Worm (Caenorhabditis elegans) whole organism, young adult: ENCODE results near the gene sul-3.
A peak's percentile ranks its signal among the peaks of the same experiment; 100 is the strongest.

Experiments
- B0019.2 ChIP-seq: fragments of 200-800 bp; sonication (Bioruptor generic); conservative IDR thresholded peaks from 2 replicates; pipeline ENCODE4 v1.3.6; 2022; ENCODE audit warnings: missing genetic modification reagents, missing genetic modification characterization, missing compliant biosample characterization
- D2030.7 ChIP-seq: fragments of 200-800 bp; sonication (Bioruptor generic); IDR thresholded peaks from 2 replicates; pipeline ENCODE4 v1.3.6; 2022; ENCODE audit warnings: missing genetic modification reagents, missing genetic modification characterization, missing compliant biosample characterization
- F10E7.11 ChIP-seq: sonication (generic microtip); optimal IDR thresholded peaks from 2 replicates; lab custom pipeline; 2017; ENCODE audit warnings: mild to moderate bottlenecking, missing genetic modification characterization, moderate library complexity, missing compliant biosample characterization
- F23B12.7 ChIP-seq: sonication (generic microtip); optimal IDR thresholded peaks from 2 replicates; lab custom pipeline; 2017; ENCODE audit warnings: missing genetic modification characterization, mild to moderate bottlenecking, missing compliant biosample characterization, antibody characterized with exemption, moderate library complexity; ENCODE audit not compliant: insufficient read depth
- F49E8.2 ChIP-seq: sonication (generic microtip); optimal IDR thresholded peaks from 3 replicates; lab custom pipeline; 2017; ENCODE audit warnings: missing genetic modification characterization, mild to moderate bottlenecking, missing compliant biosample characterization, antibody characterized with exemption, moderate library complexity; ENCODE audit not compliant: insufficient read depth
- K12H6.12 ChIP-seq: fragments of 200-800 bp; sonication (Bioruptor generic); optimal IDR thresholded peaks from 2 replicates; lab custom pipeline; 2018; ENCODE audit warnings: mild to moderate bottlenecking, missing genetic modification characterization, missing compliant biosample characterization
- T07F8.4 ChIP-seq: sonication (generic microtip); optimal IDR thresholded peaks from 2 replicates; lab custom pipeline; 2016; ENCODE audit warnings: mild to moderate bottlenecking, missing genetic modification characterization, moderate library complexity, missing compliant biosample characterization
- ZK185.1 ChIP-seq: sonication (generic microtip); optimal IDR thresholded peaks from 2 replicates; lab custom pipeline; 2016; ENCODE audit warnings: mild to moderate bottlenecking, missing genetic modification characterization, missing compliant biosample characterization; ENCODE audit not compliant: poor library complexity, severe bottlenecking
- attf-5 ChIP-seq: fragments of 200-800 bp; sonication (Bioruptor generic); optimal IDR thresholded peaks from 2 replicates; lab custom pipeline; 2018; ENCODE audit warnings: mild to moderate bottlenecking, missing genetic modification characterization, missing compliant biosample characterization
- attf-6 ChIP-seq: fragments of 200-800 bp; sonication (Bioruptor generic); IDR thresholded peaks from 2 replicates; pipeline ENCODE4 v1.3.6; 2022; ENCODE audit warnings: missing genetic modification reagents, missing genetic modification characterization, missing compliant biosample characterization
- ccch-3 ChIP-seq: fragments of 200-800 bp; sonication (Bioruptor generic); optimal IDR thresholded peaks from 2 replicates; lab custom pipeline; 2018; ENCODE audit warnings: mild to moderate bottlenecking, missing genetic modification characterization, missing compliant biosample characterization
- cebp-1 ChIP-seq, 2 experiments: fragments of 200-800 bp in 1 of 2; sonication (Bioruptor generic) in 1 of 2; sonication (generic microtip) in 1 of 2; IDR thresholded peaks in 1 of 2; optimal IDR thresholded peaks in 1 of 2; 2 replicates each; pipeline versions ENCODE4 v1.3.6 to Lab custom; 2017 to 2022; ENCODE audit warnings: missing compliant biosample characterization in 2 of 2, missing genetic modification characterization in 2 of 2, mild to moderate bottlenecking in 1 of 2, missing genetic modification reagents in 1 of 2, moderate library complexity in 1 of 2
- cebp-2 ChIP-seq: fragments of 200-800 bp; sonication (Bioruptor generic); IDR thresholded peaks from 2 replicates; pipeline ENCODE4 v1.3.6; 2022; ENCODE audit warnings: missing genetic modification characterization, missing compliant biosample characterization
- ceh-40 ChIP-seq: fragments of 200-800 bp; sonication (Bioruptor generic); IDR thresholded peaks from 2 replicates; pipeline ENCODE4 v1.3.6; 2022; ENCODE audit warnings: missing genetic modification characterization, missing compliant biosample characterization
- die-1 ChIP-seq: sonication (generic microtip); optimal IDR thresholded peaks from 2 replicates; lab custom pipeline; 2016; ENCODE audit warnings: missing genotype, mild to moderate bottlenecking, missing genetic modification characterization, missing compliant biosample characterization
- dox-1 ChIP-seq: fragments of 200-800 bp; sonication (Bioruptor generic); IDR thresholded peaks from 2 replicates; pipeline ENCODE4 v1.3.6; 2022; ENCODE audit warnings: missing genetic modification reagents, missing genetic modification characterization, missing compliant biosample characterization
- egl-44 ChIP-seq: fragments of 200-800 bp; sonication (Bioruptor generic); IDR thresholded peaks from 2 replicates; pipeline ENCODE4 v1.3.6; 2022; ENCODE audit warnings: missing genetic modification reagents, missing genetic modification characterization, missing compliant biosample characterization
- egrh-3 ChIP-seq: fragments of 200-800 bp; sonication (Bioruptor generic); IDR thresholded peaks from 2 replicates; pipeline ENCODE4 v1.3.6; 2022; ENCODE audit warnings: missing genetic modification reagents, missing genetic modification characterization, missing compliant biosample characterization
- hlh-12 ChIP-seq: sonication (generic microtip); optimal IDR thresholded peaks from 2 replicates; lab custom pipeline; 2016; ENCODE audit warnings: missing genetic modification characterization, missing compliant biosample characterization
- hmg-20 ChIP-seq: fragments of 200-800 bp; sonication (Bioruptor generic); IDR thresholded peaks from 2 replicates; pipeline ENCODE4 v1.3.6; 2022; ENCODE audit warnings: missing genetic modification reagents, missing genetic modification characterization, missing compliant biosample characterization
- hrde-1 ChIP-seq: sonication (generic microtip); optimal IDR thresholded peaks from 2 replicates; lab custom pipeline; 2016; ENCODE audit warnings: missing genetic modification characterization, mild to moderate bottlenecking, missing compliant biosample characterization, moderate library complexity, missing genotype, missing genetic modification reagents, borderline replicate concordance
- lag-1 ChIP-seq: fragments of 200-800 bp; sonication (Bioruptor generic); IDR thresholded peaks from 2 replicates; pipeline ENCODE4 v1.3.6; 2022; ENCODE audit warnings: missing genetic modification reagents, missing genetic modification characterization, missing compliant biosample characterization
- let-526 ChIP-seq: fragments of 200-800 bp; sonication (Bioruptor generic); IDR thresholded peaks from 2 replicates; pipeline ENCODE4 v1.3.6; 2022; ENCODE audit warnings: missing genetic modification reagents, missing genetic modification characterization, missing compliant biosample characterization
- lin-40 ChIP-seq: sonication (generic microtip); optimal IDR thresholded peaks from 2 replicates; lab custom pipeline; 2016; ENCODE audit warnings: missing genetic modification characterization, mild to moderate bottlenecking, missing compliant biosample characterization, missing genotype, missing genetic modification reagents
- lsy-27 ChIP-seq: sonication (generic microtip); optimal IDR thresholded peaks from 2 replicates; lab custom pipeline; 2017; ENCODE audit warnings: missing genetic modification characterization, mild to moderate bottlenecking, missing compliant biosample characterization, antibody characterized with exemption, missing genotype, borderline replicate concordance; ENCODE audit not compliant: insufficient read depth
- madf-8 ChIP-seq: fragments of 200-800 bp; sonication (Bioruptor generic); conservative IDR thresholded peaks from 2 replicates; pipeline ENCODE4 v1.3.6; 2022; ENCODE audit warnings: missing genetic modification reagents, missing genetic modification characterization, missing compliant biosample characterization
- mxl-1 ChIP-seq: sonication (generic microtip); optimal IDR thresholded peaks from 2 replicates; lab custom pipeline; 2016; ENCODE audit warnings: missing genetic modification characterization, missing compliant biosample characterization
- nfya-1 ChIP-seq: sonication (generic microtip); optimal IDR thresholded peaks from 2 replicates; lab custom pipeline; 2017; ENCODE audit warnings: antibody characterized with exemption, missing compliant biosample characterization, missing genetic modification characterization, borderline replicate concordance; ENCODE audit not compliant: insufficient read depth
- nfya-2 ChIP-seq: fragments of 200-800 bp; sonication (Bioruptor generic); IDR thresholded peaks from 2 replicates; pipeline ENCODE4 v1.3.6; 2022; ENCODE audit warnings: missing genetic modification reagents, missing genetic modification characterization, missing compliant biosample characterization
- nhr-80 ChIP-seq: sonication (generic microtip); optimal IDR thresholded peaks from 2 replicates; lab custom pipeline; 2016; ENCODE audit warnings: missing genetic modification characterization, missing compliant biosample characterization
- pbrm-1 ChIP-seq: fragments of 200-800 bp; sonication (Bioruptor generic); IDR thresholded peaks from 2 replicates; pipeline ENCODE4 v1.3.6; 2022; ENCODE audit warnings: missing genetic modification reagents, missing genetic modification characterization, missing compliant biosample characterization
- repo-1 ChIP-seq: sonication (generic microtip); optimal IDR thresholded peaks from 2 replicates; lab custom pipeline; 2017; ENCODE audit warnings: mild to moderate bottlenecking, missing genetic modification characterization, missing compliant biosample characterization
- sea-2 ChIP-seq: fragments of 200-800 bp; sonication (Bioruptor generic); IDR thresholded peaks from 2 replicates; pipeline ENCODE4 v1.3.6; 2022; ENCODE audit warnings: missing genetic modification characterization, missing compliant biosample characterization
- snpc-4 ChIP-seq, 5 experiments: fragments of 150-350 bp in 1 of 5; sonication (generic microtip) in 4 of 5; optimal IDR thresholded peaks; 2 replicates each; lab custom pipeline; 2014 to 2018; ENCODE audit warnings: missing genetic modification characterization in 5 of 5, missing biosample characterization in 3 of 5, antibody characterized with exemption in 2 of 5, mild to moderate bottlenecking in 2 of 5, missing compliant biosample characterization in 2 of 5, missing genotype in 2 of 5, moderate library complexity in 2 of 5, missing genetic modification reagents in 1 of 5
- tbx-9 ChIP-seq: sonication (generic microtip); optimal IDR thresholded peaks from 2 replicates; lab custom pipeline; 2016; ENCODE audit warnings: borderline replicate concordance, missing genetic modification characterization, inconsistent platforms, missing compliant biosample characterization
- unc-130 ChIP-seq: sonication (generic microtip); optimal IDR thresholded peaks from 2 replicates; lab custom pipeline; 2016; ENCODE audit warnings: missing genetic modification reagents, missing genetic modification characterization, missing compliant biosample characterization
- unc-62 ChIP-seq: fragments of 150-350 bp; optimal IDR thresholded peaks from 2 replicates; lab custom pipeline; 2014; ENCODE audit warnings: missing biosample characterization, missing genetic modification reagents, missing genetic modification characterization
- ztf-22 ChIP-seq: fragments of 200-800 bp; sonication (Bioruptor generic); optimal IDR thresholded peaks from 2 replicates; lab custom pipeline; 2018; ENCODE audit warnings: mild to moderate bottlenecking, missing genetic modification characterization, moderate library complexity, missing compliant biosample characterization
- ztf-6 ChIP-seq: fragments of 200-800 bp; sonication (Bioruptor generic); IDR thresholded peaks from 2 replicates; pipeline ENCODE4 v1.3.6; 2022; ENCODE audit warnings: missing genetic modification reagents, missing genetic modification characterization, missing compliant biosample characterization

sul-3 gene

DNA sequence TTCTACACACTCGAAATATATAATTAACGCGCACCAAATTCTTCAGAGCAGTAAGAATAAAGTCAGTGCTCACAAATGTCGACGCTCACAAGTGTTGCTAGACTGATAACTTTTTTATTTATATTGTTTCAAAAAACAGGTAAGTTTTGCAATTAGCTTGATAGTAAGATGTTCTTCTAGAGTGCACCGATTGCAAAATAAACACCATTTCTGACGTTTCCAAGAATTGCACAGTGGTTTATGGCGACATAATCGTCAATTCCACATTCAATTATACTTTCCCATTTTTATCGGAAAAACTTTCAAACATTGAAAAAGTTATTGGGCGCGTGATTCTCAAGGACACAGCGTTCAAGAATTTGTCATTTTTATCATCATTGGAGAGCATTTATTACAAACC is 33.6 kb downstream of the sul-3 start:
- TF ChIP-seq nfya-1 (tag; lab: Kevin White, UChicago) (no peak), D2030.7 (GFP tag; lab: Robert Waterston, UW) (no peak), tbx-9 (tag; lab: Kevin White, UChicago) (no peak), nfya-2 (no peak), dox-1 (GFP tag; lab: Robert Waterston, UW) (no peak), hlh-12 (tag; lab: Kevin White, UChicago) (no peak), unc-62 (no peak), nhr-80 (tag; lab: Kevin White, UChicago) (peak; percentile 15)

DNA sequence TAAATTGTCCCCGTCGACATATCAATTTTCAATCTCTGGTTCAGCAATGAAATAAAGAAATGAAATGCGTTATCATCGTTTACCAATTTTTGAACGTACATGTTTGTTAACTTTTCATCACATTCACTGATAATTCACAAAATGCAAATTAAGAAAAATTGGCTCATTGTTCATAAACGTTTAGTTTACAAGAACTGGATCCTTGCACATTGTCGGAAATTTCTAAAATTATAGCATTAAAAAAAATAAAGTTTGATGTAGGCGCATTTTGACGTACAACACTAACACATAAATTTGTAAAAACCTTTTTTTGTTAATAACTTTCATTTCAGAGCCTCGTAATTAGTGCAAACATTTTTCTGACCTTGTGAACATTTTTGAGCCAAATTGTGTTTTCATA is 34.3 kb downstream of the sul-3 start, which contains the start of gene gpx-7:
Gene gpx-7, minus strand, starts transcription at position 101 of the 400 bp plus-strand sequence.
- TF ChIP-seq nhr-80 (tag; lab: Kevin White, UChicago) (peak; percentile 34), hrde-1 (tag; lab: Kevin White, UChicago) (no peak), cebp-1 (GFP tag; IDR thresholded peaks at IDR 0.05; lab: Robert Waterston, UW) (no peak), cebp-1 (tag; optimal IDR thresholded peaks at IDR 0.05; lab: Kevin White, UChicago) (no peak), mxl-1 (tag; lab: Kevin White, UChicago) (no peak)

DNA sequence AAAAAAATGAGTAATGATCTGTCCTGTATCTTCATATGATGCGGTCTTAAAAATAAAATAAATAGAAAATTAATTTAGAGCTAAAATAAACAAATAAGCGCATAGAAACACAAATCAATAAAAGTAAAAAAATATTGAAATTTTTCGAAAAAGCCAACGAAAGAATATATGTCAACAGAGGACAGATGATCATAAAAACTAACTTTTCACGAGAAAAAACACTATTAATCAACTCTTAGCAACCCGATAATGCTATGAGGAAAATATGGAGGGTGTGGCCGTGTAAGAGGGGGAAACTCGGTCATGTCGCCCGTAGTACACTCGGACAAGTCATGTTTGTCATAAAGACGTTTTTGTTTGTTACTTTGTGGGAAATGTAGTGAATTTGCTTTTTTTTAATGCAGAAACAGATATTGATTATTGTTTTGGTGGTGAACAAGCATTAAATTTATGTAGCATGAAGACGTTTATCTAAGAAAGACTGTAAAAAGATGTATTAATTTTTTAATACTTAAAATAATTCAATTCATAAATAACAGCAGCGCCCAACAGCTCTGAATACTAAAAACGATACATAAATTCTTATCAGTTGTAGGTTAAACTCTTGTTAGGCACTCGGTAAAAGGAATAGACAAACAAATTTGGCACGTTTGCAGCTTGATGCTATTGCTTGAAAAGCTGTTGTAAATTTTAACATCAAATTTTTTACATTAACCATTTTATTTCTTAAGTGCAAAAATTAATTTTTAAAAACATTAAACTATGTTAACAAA is 35.6 kb downstream of the sul-3 start, which contains the start of gene adm-4:
Gene adm-4, minus strand, starts transcription at position 51 of the 773 bp plus-strand sequence.
- TF ChIP-seq unc-130 (GFP tag; lab: Kevin White, UChicago) (peak; percentile 27), ZK185.1 (peak; percentile 71), die-1 (tag; lab: Kevin White, UChicago) (no peak), lin-40 (peak; percentile 15), K12H6.12 (tag; lab: Kevin White, UChicago) (peak; percentile 37)

DNA sequence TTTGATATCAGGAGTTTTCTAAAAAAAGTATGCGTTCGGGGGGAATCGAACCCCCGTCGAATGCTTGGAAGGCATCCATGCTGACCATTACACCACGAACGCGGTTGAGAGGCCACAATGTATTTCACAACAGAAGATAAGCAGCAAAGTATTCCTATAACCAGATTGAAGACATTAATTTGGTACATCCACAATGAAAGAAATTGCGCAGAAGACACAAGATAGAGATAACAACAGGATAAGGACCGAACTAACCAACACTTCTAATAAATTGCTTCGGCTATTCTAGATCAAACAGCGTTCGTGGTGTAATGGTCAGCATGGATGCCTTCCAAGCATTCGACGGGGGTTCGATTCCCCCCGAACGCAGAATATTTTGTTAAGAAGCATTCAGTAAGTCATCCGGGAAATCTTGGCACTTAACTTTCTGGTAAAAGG is 39.7 kb downstream of the sul-3 start:
- TF ChIP-seq F10E7.11, result peak; percentile 15
- peak; percentile 17; the same call in 1 of the 2 replicates for TF ChIP-seq hmg-20 (GFP tag; lab: Robert Waterston, UW)
- 0 out of 2 replicates have a peak, but pooled peaks have one; percentile 30 for TF ChIP-seq ztf-6 (GFP tag; lab: Robert Waterston, UW)
- TF ChIP-seq egl-44 (GFP tag; lab: Robert Waterston, UW), result no peak
- TF ChIP-seq lag-1 (GFP tag; lab: Robert Waterston, UW), result no peak
- TF ChIP-seq madf-8 (GFP tag; lab: Robert Waterston, UW), result no peak
- TF ChIP-seq let-526 (GFP tag; lab: Robert Waterston, UW), result no peak
- TF ChIP-seq pbrm-1 (GFP tag; lab: Robert Waterston, UW), result peak; percentile 74
- no peak for TF ChIP-seq ccch-3 (GFP tag; lab: Kevin White, UChicago)
- no peak for TF ChIP-seq lsy-27 (tag; lab: Kevin White, UChicago)
- TF ChIP-seq ztf-22, result peak; percentile 5
- peak; percentile 23 for TF ChIP-seq attf-5 (GFP tag; lab: Kevin White, UChicago)
- no peak for TF ChIP-seq attf-6 (GFP tag; lab: Robert Waterston, UW)
- TF ChIP-seq snpc-4 (GFP tag; optimal IDR thresholded peaks at IDR 0.05; lab: Kevin White, UChicago), result peak; percentile 67
- peak in 3 of 4 experiments; percentile 14 to 65 (median 53) for TF ChIP-seq snpc-4 (tag; optimal IDR thresholded peaks at IDR 0.05; lab: Kevin White, UChicago)
- TF ChIP-seq cebp-2, result no peak
- TF ChIP-seq B0019.2 (GFP tag; lab: Robert Waterston, UW), result no peak
- peak; percentile 70 for TF ChIP-seq repo-1 (tag; lab: Kevin White, UChicago)
- peak; percentile 28 for TF ChIP-seq hrde-1 (tag; lab: Kevin White, UChicago)
- peak; percentile 25; the same call in 1 of the 2 replicates for TF ChIP-seq egrh-3 (GFP tag; lab: Robert Waterston, UW)
- peak; percentile 79 for TF ChIP-seq dox-1 (GFP tag; lab: Robert Waterston, UW)
- no peak for TF ChIP-seq F49E8.2 (tag; lab: Kevin White, UChicago)
- TF ChIP-seq sea-2 (GFP tag; lab: Robert Waterston, UW), result no peak
- no peak for TF ChIP-seq F23B12.7 (tag; lab: Kevin White, UChicago)
- TF ChIP-seq ceh-40 (GFP tag; lab: Robert Waterston, UW), result peak; percentile 42; the same call in 1 of the 2 replicates
- peak; percentile 63; the same call in 1 of the 2 replicates for TF ChIP-seq cebp-1 (GFP tag; IDR thresholded peaks at IDR 0.05; lab: Robert Waterston, UW)
- TF ChIP-seq cebp-1 (tag; optimal IDR thresholded peaks at IDR 0.05; lab: Kevin White, UChicago), result peak; percentile 70
- peak; percentile 47 for TF ChIP-seq T07F8.4 (tag; lab: Kevin White, UChicago)
